Worm (Caenorhabditis elegans): Measurements from ENCODE around the gene C13A2.7.

The C13A2.7 gene

DNA sequence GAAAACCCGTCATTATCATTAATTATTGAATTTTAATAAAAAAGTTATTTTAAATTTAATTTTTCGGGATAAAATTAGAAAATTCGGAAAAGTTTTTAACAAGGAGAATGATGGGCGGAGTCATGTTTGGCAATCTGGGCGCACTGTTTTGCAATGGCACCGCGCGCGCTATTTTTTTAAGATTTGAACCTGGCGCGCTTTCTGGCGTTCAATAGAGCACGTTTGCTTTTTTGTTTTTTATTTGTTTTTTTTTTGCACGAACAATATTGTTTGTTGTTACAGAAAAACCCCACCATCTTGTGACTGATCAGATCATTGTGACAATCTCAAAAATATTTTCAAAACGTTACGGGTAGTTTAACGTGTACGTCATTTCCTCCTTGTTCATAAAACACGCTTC lies 29.0 kb upstream of the C13A2.7 start, which contains the start of gene hyls-1:
hyls-1 (plus strand) TSS at position 249 of the 400 bp plus-strand sequence.
- peak; percentile 82 for TF ChIP-seq nfya-1 (tag; optimal IDR thresholded peaks at IDR 0.05)
- TF ChIP-seq ceh-18 (tag; optimal IDR thresholded peaks at IDR 0.05), result peak; percentile 58
- TF ChIP-seq hlh-8 (tag; optimal IDR thresholded peaks at IDR 0.05), result no peak
- no peak for TF ChIP-seq che-1 (tag; optimal IDR thresholded peaks at IDR 0.05)
- TF ChIP-seq dmd-4 (tag; optimal IDR thresholded peaks at IDR 0.05; ENCODE audit: borderline replicate concordance), result no peak
- TF ChIP-seq elt-2 (tag; optimal IDR thresholded peaks at IDR 0.05), result peak; percentile 36
- peak; percentile 7 for TF ChIP-seq ztf-16 (tag; optimal IDR thresholded peaks at IDR 0.05)
- peak; percentile 74 for TF ChIP-seq pax-1 (tag; optimal IDR thresholded peaks at IDR 0.05)
- no peak for TF ChIP-seq ceh-24 (tag; optimal IDR thresholded peaks at IDR 0.05)
- TF ChIP-seq sox-4 (tag; optimal IDR thresholded peaks at IDR 0.05), result no peak
- peak; percentile 59 for TF ChIP-seq unc-42 (tag; optimal IDR thresholded peaks at IDR 0.05)
- peak; percentile 25 for TF ChIP-seq ceh-14 (tag; optimal IDR thresholded peaks at IDR 0.05)
- TF ChIP-seq odd-2 (tag; optimal IDR thresholded peaks at IDR 0.05), result no peak
- TF ChIP-seq madf-2 (tag; optimal IDR thresholded peaks at IDR 0.05), result no peak
- TF ChIP-seq ceh-31 (tag; optimal IDR thresholded peaks at IDR 0.05), result peak; percentile 57

DNA sequence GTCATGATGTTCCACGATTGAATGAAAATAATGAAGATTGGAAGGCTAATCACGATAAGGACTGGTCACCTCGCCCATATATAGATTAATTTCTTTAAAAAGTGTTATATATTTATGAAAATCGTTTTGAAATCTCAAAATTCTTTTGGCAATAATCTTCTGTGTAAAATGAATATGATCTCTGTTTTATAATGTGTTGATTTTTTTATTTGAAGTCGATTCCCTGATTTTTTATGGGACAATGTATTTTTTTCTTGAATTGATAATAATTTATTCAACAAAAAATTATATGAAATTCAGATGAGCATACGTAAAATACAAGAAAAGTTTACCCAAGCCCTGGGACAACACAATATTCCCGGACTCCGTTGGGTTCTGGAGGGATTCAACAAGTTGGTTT lies 26.6 kb upstream of the C13A2.7 start, which contains the start of gene C05C8.1:
C05C8.1 (plus strand) TSS at position 301 of the 400 bp plus-strand sequence.
- TF ChIP-seq ceh-9 (tag; optimal IDR thresholded peaks at IDR 0.05) (no peak), nhr-11 (tag; optimal IDR thresholded peaks at IDR 0.05) (no peak), K09A11.1 (tag; optimal IDR thresholded peaks at IDR 0.05; ENCODE audit: insufficient read depth) (no peak), ceh-24 (tag; optimal IDR thresholded peaks at IDR 0.05) (no peak), dmd-4 (tag; optimal IDR thresholded peaks at IDR 0.05; ENCODE audit: borderline replicate concordance) (no peak), lim-6 (tag; optimal IDR thresholded peaks at IDR 0.05) (no peak), npax-4 (tag; optimal IDR thresholded peaks at IDR 0.05) (no peak), ama-1 (optimal IDR thresholded peaks at IDR 0.05) (no peak), K02D7.2 (tag; optimal IDR thresholded peaks at IDR 0.05) (no peak), F13H6.1 (tag; optimal IDR thresholded peaks at IDR 0.05) (no peak), ceh-19 (GFP tag; optimal IDR thresholded peaks at IDR 0.05) (no peak), nhr-232 (tag; optimal IDR thresholded peaks at IDR 0.05) (no peak), fkh-6 (tag; optimal IDR thresholded peaks at IDR 0.05) (no peak), tbx-2 (tag; optimal IDR thresholded peaks at IDR 0.05) (no peak), sox-2 (GFP tag; IDR thresholded peaks at IDR 0.05) (no peak)

DNA sequence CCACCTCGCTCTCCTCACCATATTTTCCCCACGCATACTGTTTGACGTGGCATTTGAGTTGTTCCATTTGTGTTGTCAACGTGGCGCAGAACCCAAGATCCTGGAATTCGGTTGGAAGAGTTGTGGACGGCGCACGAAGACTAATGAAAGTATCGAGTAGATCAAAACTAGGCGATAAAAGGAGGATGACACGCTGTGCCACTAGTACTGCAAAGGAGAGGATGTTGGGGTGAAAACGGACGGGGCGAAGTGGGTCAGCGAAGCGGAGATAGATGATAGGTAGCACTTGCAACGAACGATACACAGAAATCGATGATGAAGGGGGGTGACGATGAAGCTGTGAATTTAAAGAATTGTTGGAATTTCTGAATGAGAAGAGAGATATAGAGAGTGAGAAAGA lies 19.2 kb upstream of the C13A2.7 start, which contains the start of gene C05C8.7:
C05C8.7 (minus strand) TSS at position 100 of the 400 bp plus-strand sequence.
- TF ChIP-seq ceh-31 (tag; optimal IDR thresholded peaks at IDR 0.05) (no peak), tbx-7 (tag; optimal IDR thresholded peaks at IDR 0.05) (no peak), elt-4 (tag; optimal IDR thresholded peaks at IDR 0.05) (no peak), Y22D7AL.16 (tag; optimal IDR thresholded peaks at IDR 0.05) (no peak), nhr-11 (tag; optimal IDR thresholded peaks at IDR 0.05) (no peak), unc-55 (GFP tag; optimal IDR thresholded peaks at IDR 0.05) (no peak), F13H6.1 (tag; optimal IDR thresholded peaks at IDR 0.05) (no peak), npax-4 (tag; optimal IDR thresholded peaks at IDR 0.05) (no peak), tbx-2 (tag; optimal IDR thresholded peaks at IDR 0.05) (no peak), sox-2 (GFP tag; IDR thresholded peaks at IDR 0.05) (no peak), hlh-8 (tag; optimal IDR thresholded peaks at IDR 0.05) (no peak), ref-2 (tag; optimal IDR thresholded peaks at IDR 0.05) (no peak), lim-6 (tag; optimal IDR thresholded peaks at IDR 0.05) (no peak), zip-5 (tag; optimal IDR thresholded peaks at IDR 0.05) (no peak), T23F11.4 (GFP tag; optimal IDR thresholded peaks at IDR 0.05) (no peak), fax-1 (tag; optimal IDR thresholded peaks at IDR 0.05) (no peak)

DNA sequence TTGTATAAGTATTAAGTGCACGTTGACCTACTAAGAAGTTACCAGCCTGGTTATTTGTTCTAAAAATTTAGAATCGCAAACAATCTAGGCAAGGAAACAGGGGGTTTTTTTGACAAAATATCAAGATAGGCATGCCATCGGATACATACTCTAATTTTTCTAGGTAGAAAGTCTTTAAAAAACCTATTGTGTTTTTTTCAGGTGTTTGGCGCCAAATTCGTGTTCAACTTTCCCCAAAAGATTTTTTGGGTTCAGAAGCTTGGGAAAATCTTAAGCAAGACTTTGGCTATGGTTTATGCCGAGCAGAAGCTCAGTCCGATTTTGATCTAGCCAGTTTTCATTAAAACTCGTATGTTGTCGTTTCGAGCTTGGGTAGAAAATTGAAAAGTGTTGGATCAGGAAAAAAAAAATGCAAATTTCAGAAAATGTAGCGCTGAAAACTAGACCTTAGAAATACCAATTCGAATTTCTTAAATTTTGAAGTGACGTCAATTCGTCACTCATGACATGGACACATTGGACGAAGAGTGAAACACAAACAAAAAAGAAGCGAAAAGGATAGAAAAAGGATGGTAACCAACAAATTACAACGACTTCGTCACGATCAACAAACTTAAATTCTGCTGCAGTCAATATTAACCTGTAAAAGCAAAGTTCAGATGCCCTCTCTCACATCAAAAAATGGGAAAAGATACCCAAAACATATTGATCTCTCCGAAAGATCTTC lies 17.7 kb upstream of the C13A2.7 start:
- TF ChIP-seq pat-9 (tag; optimal IDR thresholded peaks at IDR 0.05) (no peak), sox-2 (GFP tag; IDR thresholded peaks at IDR 0.05) (no peak), syd-9 (tag; optimal IDR thresholded peaks at IDR 0.05) (no peak), ceh-45 (GFP tag; IDR thresholded peaks at IDR 0.05) (no peak), fax-1 (tag; optimal IDR thresholded peaks at IDR 0.05) (no peak), ceh-18 (tag; optimal IDR thresholded peaks at IDR 0.05) (no peak), Y22D7AL.16 (tag; optimal IDR thresholded peaks at IDR 0.05) (no peak), nfya-1 (tag; optimal IDR thresholded peaks at IDR 0.05) (no peak), sox-4 (tag; optimal IDR thresholded peaks at IDR 0.05) (no peak), ceh-30 (tag; optimal IDR thresholded peaks at IDR 0.05) (no peak), K02D7.2 (tag; optimal IDR thresholded peaks at IDR 0.05) (no peak), zip-5 (tag; optimal IDR thresholded peaks at IDR 0.05) (no peak), unc-3 (GFP tag; conservative IDR thresholded peaks at IDR 0.05) (no peak), unc-3 (tag; optimal IDR thresholded peaks at IDR 0.05) (no peak), tbx-2 (tag; optimal IDR thresholded peaks at IDR 0.05) (no peak), lim-6 (tag; optimal IDR thresholded peaks at IDR 0.05) (no peak), C08G9.2 (tag; optimal IDR thresholded peaks at IDR 0.05) (no peak), pha-4 (tag; optimal IDR thresholded peaks at IDR 0.05) (no peak)

Data from whole organism, late embryonic.